Worm (Caenorhabditis elegans): Measurements from ENCODE around the gene H24K24.2.

Gene H24K24.2

ce11 chrV:904232-904983 lies 13.2 kb upstream of the H24K24.2 start, which contains the start of gene trm-2A:
Gene trm-2A (plus strand): TSS chrV:904963.
- TF ChIP-seq F49E8.2 (tag; optimal IDR thresholded peaks at IDR 0.05; ENCODE audit: borderline replicate concordance) (no peak), madf-9 (GFP tag; conservative IDR thresholded peaks at IDR 0.05) (no peak), T20F7.1 (GFP tag; optimal IDR thresholded peaks at IDR 0.05) (no peak), cey-2 (tag; optimal IDR thresholded peaks at IDR 0.05; ENCODE audit: borderline replicate concordance, insufficient read depth) (no peak), ceh-32 (tag; optimal IDR thresholded peaks at IDR 0.05; ENCODE audit: poor library complexity) (no peak), ztf-7 (tag; optimal IDR thresholded peaks at IDR 0.05) (no peak), lin-1 (GFP tag; IDR thresholded peaks at IDR 0.05) (no peak), tra-1 (GFP tag; IDR thresholded peaks at IDR 0.05) (no peak), lin-39 (tag; optimal IDR thresholded peaks at IDR 0.05) (no peak), zip-2 (tag; optimal IDR thresholded peaks at IDR 0.05) (no peak), nhr-6 (tag; optimal IDR thresholded peaks at IDR 0.05) (peak; percentile 12), ama-1 (optimal IDR thresholded peaks at IDR 0.05) (no peak), ctbp-1 (GFP tag; IDR thresholded peaks at IDR 0.05) (no peak), mxl-3 (GFP tag; optimal IDR thresholded peaks at IDR 0.05) (no peak), skn-1 (tag; optimal IDR thresholded peaks at IDR 0.05) (no peak), hmg-1.1 (GFP tag; IDR thresholded peaks at IDR 0.05) (peak; percentile 65), daf-8 (GFP tag; IDR thresholded peaks at IDR 0.05) (no peak), mxl-2 (GFP tag; conservative IDR thresholded peaks at IDR 0.05) (no peak), daf-12 (tag; optimal IDR thresholded peaks at IDR 0.05) (no peak), lim-7 (GFP tag; IDR thresholded peaks at IDR 0.05) (no peak), Y75B8A.6 (GFP tag; IDR thresholded peaks at IDR 0.05) (no peak), lin-15B (tag; optimal IDR thresholded peaks at IDR 0.05) (no peak), lin-38 (GFP tag; IDR thresholded peaks at IDR 0.05) (peak; percentile 98), lin-13 (GFP tag; optimal IDR thresholded peaks at IDR 0.05) (peak; percentile 16), lin-29 (GFP tag; IDR thresholded peaks at IDR 0.05) (no peak), ZK337.2 (GFP tag; IDR thresholded peaks at IDR 0.05) (no peak), rbr-2 (tag; optimal IDR thresholded peaks at IDR 0.05) (peak; percentile 54), snpc-1.2 (GFP tag; IDR thresholded peaks at IDR 0.05) (no peak), zfp-2 (tag; optimal IDR thresholded peaks at IDR 0.05) (no peak), unc-130 (GFP tag; optimal IDR thresholded peaks at IDR 0.05) (no peak), lsy-2 (tag; optimal IDR thresholded peaks at IDR 0.05) (peak in 1 of 2 experiments; percentile 87), php-3 (GFP tag; IDR thresholded peaks at IDR 0.05) (no peak), egl-43 (GFP tag; IDR thresholded peaks at IDR 0.05) (peak; percentile 37; the same call in 1 of the 2 replicates), ces-1 (GFP tag; optimal IDR thresholded peaks at IDR 0.05) (no peak), Y5F2A.4 (GFP tag; optimal IDR thresholded peaks at IDR 0.05) (no peak), madf-5 (GFP tag; IDR thresholded peaks at IDR 0.05) (no peak), aly-2 (tag; optimal IDR thresholded peaks at IDR 0.05) (no peak), nhr-10 (tag; optimal IDR thresholded peaks at IDR 0.05) (no peak), F10B5.3 (tag; optimal IDR thresholded peaks at IDR 0.05) (no peak), mes-2 (tag; optimal IDR thresholded peaks at IDR 0.05; ENCODE audit: poor library complexity, severe bottlenecking) (peak; percentile 93), Y105C5A.15 (GFP tag; IDR thresholded peaks at IDR 0.05) (no peak), hlh-11 (tag; optimal IDR thresholded peaks at IDR 0.05) (peak; percentile 52), nhr-76 (tag; optimal IDR thresholded peaks at IDR 0.05) (no peak), tag-97 (GFP tag; IDR thresholded peaks at IDR 0.05) (no peak), egl-27 (tag; optimal IDR thresholded peaks at IDR 0.05) (no peak), nhr-111 (GFP tag; optimal IDR thresholded peaks at IDR 0.05) (no peak), pha-4 (GFP tag; IDR thresholded peaks at IDR 0.05) (no peak), pha-4 (tag; optimal IDR thresholded peaks at IDR 0.05) (peak; percentile 43), zag-1 (tag; optimal IDR thresholded peaks at IDR 0.05) (no peak), dmd-8 (GFP tag; IDR thresholded peaks at IDR 0.05) (0 out of 2 replicates have a peak, but pooled peaks have one; percentile 37), spr-3 (GFP tag; optimal IDR thresholded peaks at IDR 0.05) (no peak)

Data from whole organism, L4 larva.